Fruit fly (Drosophila melanogaster) whole organism, adult: ENCODE data around the gene Cyp305a1.

Experiments used
- CG11617 ChIP-seq: fragments of 200-800 bp; sonication (Bioruptor generic); optimal IDR thresholded peaks from 2 replicates; lab custom pipeline; 2017; ENCODE audit warnings: mild to moderate bottlenecking, missing biosample characterization, missing genetic modification reagents, missing genetic modification characterization
- CG12768 ChIP-seq: fragments of 200-800 bp; sonication (Bioruptor generic); optimal IDR thresholded peaks from 2 replicates; lab custom pipeline; 2017; ENCODE audit warnings: missing biosample characterization, missing genetic modification characterization, mild to moderate bottlenecking, moderate library complexity, missing genetic modification reagents
- CG14711 ChIP-seq: fragments of 200-800 bp; sonication (Bioruptor generic); optimal IDR thresholded peaks from 2 replicates; lab custom pipeline; 2018; ENCODE audit warnings: missing biosample characterization, mild to moderate bottlenecking, missing genetic modification characterization, moderate library complexity
- CG1620 ChIP-seq: fragments of 200-800 bp; sonication (Bioruptor generic); optimal IDR thresholded peaks from 2 replicates; lab custom pipeline; 2016; ENCODE audit warnings: missing biosample characterization, missing genetic modification characterization
- CG33017 ChIP-seq: fragments of 200-800 bp; sonication (Bioruptor generic); optimal IDR thresholded peaks from 2 replicates; lab custom pipeline; 2018; ENCODE audit warnings: missing biosample characterization, mild to moderate bottlenecking, missing genetic modification characterization, moderate library complexity
- CG5204 ChIP-seq: fragments of 200-800 bp; sonication (Bioruptor generic); optimal IDR thresholded peaks from 2 replicates; lab custom pipeline; 2016; ENCODE audit warnings: missing biosample characterization, missing genetic modification characterization
- CG7045 ChIP-seq: fragments of 200-800 bp; sonication (Bioruptor generic); optimal IDR thresholded peaks from 2 replicates; lab custom pipeline; 2017; ENCODE audit warnings: missing biosample characterization, mild to moderate bottlenecking, missing genetic modification characterization
- CG7101 ChIP-seq: fragments of 200-800 bp; sonication (Bioruptor generic); optimal IDR thresholded peaks from 2 replicates; lab custom pipeline; 2018; ENCODE audit warnings: missing biosample characterization, mild to moderate bottlenecking, missing genetic modification characterization, moderate library complexity
- Clk ChIP-seq: fragments of 200-800 bp; sonication (Bioruptor generic); optimal IDR thresholded peaks from 2 replicates; lab custom pipeline; 2017; ENCODE audit warnings: missing biosample characterization, missing genetic modification characterization
- Crg-1 ChIP-seq: fragments of 200-800 bp; sonication (Bioruptor generic); optimal IDR thresholded peaks from 2 replicates; lab custom pipeline; 2016; ENCODE audit warnings: missing biosample characterization, missing genetic modification characterization
- Hr96 ChIP-seq: fragments of 200-800 bp; sonication (Bioruptor generic); optimal IDR thresholded peaks from 2 replicates; lab custom pipeline; 2016; ENCODE audit warnings: missing biosample characterization, missing genetic modification characterization
- Mnt ChIP-seq: fragments of 200-800 bp; sonication (Bioruptor generic); optimal IDR thresholded peaks from 2 replicates; lab custom pipeline; 2016; ENCODE audit warnings: missing biosample characterization, mild to moderate bottlenecking, missing genetic modification characterization
- bab1 ChIP-seq: fragments of 200-800 bp; sonication (Bioruptor generic); optimal IDR thresholded peaks from 3 replicates; lab custom pipeline; 2019; ENCODE audit warnings: missing biosample characterization, mild to moderate bottlenecking, missing genetic modification characterization, moderate library complexity
- cic ChIP-seq: fragments of 200-800 bp; sonication (Bioruptor generic); optimal IDR thresholded peaks from 2 replicates; lab custom pipeline; 2017; ENCODE audit warnings: missing biosample characterization, mild to moderate bottlenecking, missing genetic modification characterization, moderate library complexity
- cnc ChIP-seq, 2 experiments: fragments of >200 bp; optimal IDR thresholded peaks; 2 replicates each; lab custom pipeline; 2017
- kay ChIP-seq: fragments of 200-800 bp; sonication (Bioruptor generic); peaks from one replicate; lab custom pipeline; 2016; ENCODE audit warnings: missing biosample characterization, missing genetic modification characterization, borderline replicate concordance
- ovo ChIP-seq: fragments of 200-800 bp; sonication (Bioruptor generic); optimal IDR thresholded peaks from 2 replicates; lab custom pipeline; 2016; ENCODE audit warnings: missing biosample characterization, missing genetic modification characterization
- pad ChIP-seq: fragments of 200-800 bp; sonication (Bioruptor generic); optimal IDR thresholded peaks from 3 replicates; lab custom pipeline; 2017; ENCODE audit warnings: missing biosample characterization, missing genetic modification characterization, mild to moderate bottlenecking, moderate library complexity, missing genetic modification reagents
- tj ChIP-seq: fragments of 200-800 bp; sonication (Bioruptor generic); optimal IDR thresholded peaks from 3 replicates; lab custom pipeline; 2017; ENCODE audit warnings: missing biosample characterization, mild to moderate bottlenecking, missing genetic modification characterization, moderate library complexity
- toe ChIP-seq: fragments of 200-800 bp; sonication (Bioruptor generic); optimal IDR thresholded peaks from 2 replicates; lab custom pipeline; 2016; ENCODE audit warnings: missing biosample characterization, missing genetic modification characterization

The Cyp305a1 gene

dm6 chr3L:19817807-19818531 is 4.8 kb upstream of the Cyp305a1 start, which contains the start of the genes Fibp and Deaf1:
Gene Fibp, minus strand, starts transcription at chr3L:19817967.
Gene Deaf1, plus strand, starts transcription at chr3L:19818174.
- TF ChIP-seq toe (GFP tag; lab: Kevin White, UChicago) (peak; percentile 94), CG11617 (GFP tag; lab: Kevin White, UChicago) (peak; percentile 85), kay (GFP tag; lab: Kevin White, UChicago) (no peak), Crg-1 (peak; percentile 81), tj (GFP tag; lab: Kevin White, UChicago) (peak; percentile 43), Hr96 (GFP tag; lab: Kevin White, UChicago) (peak; percentile 88), Mnt (peak; percentile 40), CG33017 (peak; percentile 65), cnc (optimal IDR thresholded peaks at IDR 0.05; lab: Kevin White, UChicago) (no peak), bab1 (GFP tag; lab: Kevin White, UChicago) (peak; percentile 79), ovo (GFP tag; lab: Kevin White, UChicago) (peak; percentile 76), cic (GFP tag; lab: Kevin White, UChicago) (no peak), Clk (GFP tag; lab: Kevin White, UChicago) (peak; percentile 66), CG14711 (tag; lab: Kevin White, UChicago) (peak; percentile 96), CG5204 (GFP tag; lab: Kevin White, UChicago) (no peak), CG7101 (tag; lab: Kevin White, UChicago) (peak; percentile 80), CG1620 (peak; percentile 87), pad (GFP tag; lab: Kevin White, UChicago) (peak; percentile 59), CG12768 (GFP tag; lab: Kevin White, UChicago) (peak; percentile 74), CG7045 (GFP tag; lab: Kevin White, UChicago) (peak; percentile 76)

dm6 chr3L:19815472-19816150 is 2.5 kb upstream of the Cyp305a1 start, which contains the start of gene cyc:
Gene cyc, minus strand, starts transcription at chr3L:19815938.
- TF ChIP-seq cnc (optimal IDR thresholded peaks at IDR 0.05; lab: Kevin White, UChicago), result no peak
- TF ChIP-seq bab1 (GFP tag; lab: Kevin White, UChicago), result peak; percentile 53
- TF ChIP-seq CG12768 (GFP tag; lab: Kevin White, UChicago), result peak; percentile 74
- peak; percentile 44 for TF ChIP-seq CG7101 (tag; lab: Kevin White, UChicago)
- TF ChIP-seq Hr96 (GFP tag; lab: Kevin White, UChicago), result no peak
- no peak for TF ChIP-seq CG14711 (tag; lab: Kevin White, UChicago)
- no peak for TF ChIP-seq Crg-1
- TF ChIP-seq pad (GFP tag; lab: Kevin White, UChicago), result peak; percentile 27
- peak; percentile 54 for TF ChIP-seq CG11617 (GFP tag; lab: Kevin White, UChicago)
- TF ChIP-seq CG1620, result no peak
- TF ChIP-seq CG5204 (GFP tag; lab: Kevin White, UChicago), result no peak
- no peak for TF ChIP-seq kay (GFP tag; lab: Kevin White, UChicago)
- no peak for TF ChIP-seq Clk (GFP tag; lab: Kevin White, UChicago)
- TF ChIP-seq cic (GFP tag; lab: Kevin White, UChicago), result peak; percentile 75
- peak; percentile 55 for TF ChIP-seq tj (GFP tag; lab: Kevin White, UChicago)
- peak; percentile 71 for TF ChIP-seq ovo (GFP tag; lab: Kevin White, UChicago)
- peak; percentile 57 for TF ChIP-seq CG33017
- TF ChIP-seq CG7045 (GFP tag; lab: Kevin White, UChicago), result peak; percentile 10
- peak; percentile 60 for TF ChIP-seq Mnt
- no peak for TF ChIP-seq toe (GFP tag; lab: Kevin White, UChicago)

- no peak for TF ChIP-seq CG1620
- no peak for TF ChIP-seq Clk (GFP tag; lab: Kevin White, UChicago)
- no peak for TF ChIP-seq CG33017
- no peak for TF ChIP-seq CG14711 (tag; lab: Kevin White, UChicago)
- no peak for TF ChIP-seq CG12768 (GFP tag; lab: Kevin White, UChicago)
- TF ChIP-seq Hr96 (GFP tag; lab: Kevin White, UChicago), result no peak
- TF ChIP-seq CG11617 (GFP tag; lab: Kevin White, UChicago), result no peak
These were observed 648 bp downstream of the Cyp305a1 start for dm6 chr3L:19812491-19812890.

dm6 chr3L:19807521-19807920 is 5.6 kb downstream of the Cyp305a1 start:
- TF ChIP-seq CG11617 (GFP tag; lab: Kevin White, UChicago) (no peak), Crg-1 (no peak), Hr96 (GFP tag; lab: Kevin White, UChicago) (no peak), CG14711 (tag; lab: Kevin White, UChicago) (no peak), tj (GFP tag; lab: Kevin White, UChicago) (no peak), CG7045 (GFP tag; lab: Kevin White, UChicago) (no peak), bab1 (GFP tag; lab: Kevin White, UChicago) (no peak), Clk (GFP tag; lab: Kevin White, UChicago) (no peak), cic (GFP tag; lab: Kevin White, UChicago) (no peak), CG33017 (no peak), CG5204 (GFP tag; lab: Kevin White, UChicago) (no peak), kay (GFP tag; lab: Kevin White, UChicago) (no peak), toe (GFP tag; lab: Kevin White, UChicago) (no peak), CG12768 (GFP tag; lab: Kevin White, UChicago) (no peak), cnc (optimal IDR thresholded peaks at IDR 0.05; lab: Kevin White, UChicago) (no peak), ovo (GFP tag; lab: Kevin White, UChicago) (no peak), CG7101 (tag; lab: Kevin White, UChicago) (no peak), CG1620 (no peak)

dm6 chr3L:19807103-19807502 is 6.0 kb downstream of the Cyp305a1 start, which contains the start of the genes CG14104 and Kap-alpha1:
Gene CG14104, minus strand, starts transcription at chr3L:19807199.
Gene Kap-alpha1, plus strand, starts transcription at chr3L:19807232.
- TF ChIP-seq Hr96 (GFP tag; lab: Kevin White, UChicago), result no peak
- TF ChIP-seq cnc (optimal IDR thresholded peaks at IDR 0.05; lab: Kevin White, UChicago), result no peak
- TF ChIP-seq Crg-1, result peak; percentile 26
- TF ChIP-seq tj (GFP tag; lab: Kevin White, UChicago), result peak; percentile 42
- TF ChIP-seq Mnt, result peak; percentile 76
- TF ChIP-seq bab1 (GFP tag; lab: Kevin White, UChicago), result peak; percentile 9
- TF ChIP-seq pad (GFP tag; lab: Kevin White, UChicago), result no peak
- no peak for TF ChIP-seq ovo (GFP tag; lab: Kevin White, UChicago)
- TF ChIP-seq CG7101 (tag; lab: Kevin White, UChicago), result no peak
- TF ChIP-seq CG14711 (tag; lab: Kevin White, UChicago), result no peak
- TF ChIP-seq CG7045 (GFP tag; lab: Kevin White, UChicago), result no peak
- no peak for TF ChIP-seq CG5204 (GFP tag; lab: Kevin White, UChicago)
- no peak for TF ChIP-seq kay (GFP tag; lab: Kevin White, UChicago)
- TF ChIP-seq CG12768 (GFP tag; lab: Kevin White, UChicago), result no peak
- TF ChIP-seq toe (GFP tag; lab: Kevin White, UChicago), result no peak
- no peak for TF ChIP-seq CG33017
- TF ChIP-seq cic (GFP tag; lab: Kevin White, UChicago), result peak; percentile 8
- TF ChIP-seq CG11617 (GFP tag; lab: Kevin White, UChicago), result peak; percentile 7
- no peak for TF ChIP-seq Clk (GFP tag; lab: Kevin White, UChicago)
